2 fruit fly cellular contexts compared by ENCODE assay signal in the genomic region with DNA sequence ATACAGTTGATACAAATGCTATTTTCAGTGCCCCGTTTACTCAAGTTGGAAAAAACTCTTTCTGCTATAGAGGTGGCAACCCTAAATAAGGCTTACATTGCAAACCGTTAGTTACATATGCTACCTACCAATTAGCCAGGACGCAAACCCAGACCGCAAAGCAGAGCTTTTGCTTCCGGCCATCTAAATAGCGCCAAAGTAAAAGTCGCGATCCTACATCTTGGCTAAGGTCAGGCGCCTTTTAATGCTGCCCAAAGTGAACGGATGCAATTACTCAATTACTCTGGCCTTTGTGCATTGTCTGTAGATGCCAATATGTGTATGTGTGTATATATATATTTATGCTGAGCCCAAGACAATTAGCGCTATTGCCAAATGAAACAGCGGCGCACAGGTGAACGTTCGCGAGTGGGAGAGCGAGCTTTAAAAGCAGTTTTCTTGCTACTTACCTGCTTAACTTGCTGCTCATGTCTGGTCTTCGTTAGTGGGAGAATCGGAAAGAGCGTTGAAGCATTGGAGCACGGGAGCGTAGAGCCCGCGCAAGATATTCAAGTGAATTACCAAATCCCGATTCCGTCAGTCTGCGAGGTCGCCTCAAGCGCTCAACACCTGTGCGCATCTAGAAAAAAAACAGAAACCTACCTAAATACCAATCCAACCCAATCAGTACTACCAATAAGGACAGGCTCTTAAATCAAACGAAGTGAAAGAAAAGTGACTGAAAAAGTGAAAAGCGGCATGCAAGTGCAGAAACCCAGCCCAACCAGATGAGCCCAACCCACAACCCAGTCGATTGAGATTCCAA.
TF ChIP-seq lines count a peak whose summit lies in the region.

A gene (plus strand): TSS at position 574 of the 805 bp plus-strand sequence.

TF ChIP-seq in whole organism, embryonic, 481 proteins besides CTCF, POLR2A, EP300 and RAD21 (continued from another document):
- TF ChIP-seq nom (GFP tag; optimal IDR thresholded peaks at IDR 0.05; lab: Kevin White, UChicago) (peak; percentile 46), hkb (optimal IDR thresholded peaks at IDR 0.05; lab: Kevin White, UChicago) (peak; percentile 28), hkb (GFP tag; IDR thresholded peaks at IDR 0.05; lab: Robert Waterston, UW) (no peak), stwl (tag; optimal IDR thresholded peaks at IDR 0.05; lab: Kevin White, UChicago) (peak; percentile 47), CG13424 (tag; optimal IDR thresholded peaks at IDR 0.05; lab: Kevin White, UChicago) (peak; percentile 3), BtbVII (GFP tag; optimal IDR thresholded peaks at IDR 0.05; lab: Kevin White, UChicago) (peak; percentile 53), B-H2 (GFP tag; optimal IDR thresholded peaks at IDR 0.05; lab: Kevin White, UChicago) (peak; percentile 17), CG4820 (GFP tag; optimal IDR thresholded peaks at IDR 0.05; lab: Kevin White, UChicago) (no peak), CG32532 (GFP tag; IDR thresholded peaks at IDR 0.05; lab: Robert Waterston, UW) (no peak; the same call in 1 of the 2 replicates), CG3995 (GFP tag; optimal IDR thresholded peaks at IDR 0.05; lab: Kevin White, UChicago) (peak; percentile 61), E2f2 (GFP tag; IDR thresholded peaks at IDR 0.05; lab: Robert Waterston, UW) (peak; percentile 44), Fer1 (GFP tag; optimal IDR thresholded peaks at IDR 0.05; lab: Kevin White, UChicago) (peak; percentile 29), chinmo (GFP tag; IDR thresholded peaks at IDR 0.05; lab: Robert Waterston, UW; ENCODE audit: partially characterized antibody) (0 out of 4 replicates have a peak, but pooled peaks have one; percentile 51), CG6689 (GFP tag; IDR thresholded peaks at IDR 0.05; lab: Robert Waterston, UW) (peak; percentile 13; the same call in 1 of the 2 replicates), Ets97D (GFP tag; optimal IDR thresholded peaks at IDR 0.05; lab: Kevin White, UChicago) (peak; percentile 59), sens (GFP tag; lab: Kevin White, UChicago) (peak; percentile 20), Pdp1 (GFP tag; optimal IDR thresholded peaks at IDR 0.05; lab: Kevin White, UChicago) (peak in 1 of 2 experiments; percentile 56), Med (GFP tag; lab: Kevin White, UChicago) (peak; percentile 76), gfzf (GFP tag; optimal IDR thresholded peaks at IDR 0.05; lab: Kevin White, UChicago) (peak; percentile 55), sug (tag; optimal IDR thresholded peaks at IDR 0.05; lab: Kevin White, UChicago) (peak; percentile 6), pita (GFP tag; optimal IDR thresholded peaks at IDR 0.05; lab: Kevin White, UChicago) (peak; percentile 40), CG15073 (GFP tag; optimal IDR thresholded peaks at IDR 0.05; lab: Kevin White, UChicago) (no peak), CG8281 (tag; optimal IDR thresholded peaks at IDR 0.05; lab: Kevin White, UChicago) (no peak), CG12769 (tag; optimal IDR thresholded peaks at IDR 0.05; lab: Kevin White, UChicago) (peak; percentile 62), sob (GFP tag; IDR thresholded peaks at IDR 0.05; lab: Robert Waterston, UW) (0 out of 2 replicates have a peak, but pooled peaks have one; percentile 43), D19B (GFP tag; optimal IDR thresholded peaks at IDR 0.05; lab: Kevin White, UChicago) (peak; percentile 10), Trl (optimal IDR thresholded peaks at IDR 0.05; lab: Kevin White, UChicago) (peak; percentile 56 to 81), Trl (GFP tag; optimal IDR thresholded peaks at IDR 0.05; lab: Kevin White, UChicago) (no peak), CG8290 (GFP tag; optimal IDR thresholded peaks at IDR 0.05; lab: Kevin White, UChicago) (peak; percentile 10), CG8290 (tag; optimal IDR thresholded peaks at IDR 0.05; lab: Kevin White, UChicago) (peak in 1 of 2 experiments; percentile 76), Side (GFP tag; optimal IDR thresholded peaks at IDR 0.05; lab: Kevin White, UChicago) (no peak), CG17912 (GFP tag; optimal IDR thresholded peaks at IDR 0.05; lab: Kevin White, UChicago) (no peak), CG10543 (GFP tag; optimal IDR thresholded peaks at IDR 0.05; lab: Kevin White, UChicago) (peak; percentile 48), CG34376 (GFP tag; optimal IDR thresholded peaks at IDR 0.05; lab: Kevin White, UChicago) (peak; percentile 37), ftz-f1 (GFP tag; optimal IDR thresholded peaks at IDR 0.05; lab: Kevin White, UChicago) (peak; percentile 58), hb (GFP tag; IDR thresholded peaks at IDR 0.05; lab: Robert Waterston, UW; ENCODE audit: partially characterized antibody) (no peak), ssp (GFP tag; IDR thresholded peaks at IDR 0.05; lab: Robert Waterston, UW) (no peak), CrebB (tag; optimal IDR thresholded peaks at IDR 0.05; lab: Kevin White, UChicago) (no peak), h (optimal IDR thresholded peaks at IDR 0.05; lab: Kevin White, UChicago) (no peak), Bgb (GFP tag; IDR thresholded peaks at IDR 0.05; lab: Robert Waterston, UW; ENCODE audit: partially characterized antibody) (peak; percentile 27; the same call in 1 of the 2 replicates), CG14014 (GFP tag; IDR thresholded peaks at IDR 0.05; lab: Robert Waterston, UW) (0 out of 2 replicates have a peak, but pooled peaks have one; percentile 25), Ets65A (GFP tag; lab: Kevin White, UChicago) (peak; percentile 82), rib (GFP tag; IDR thresholded peaks at IDR 0.05; lab: Robert Waterston, UW) (0 out of 2 replicates have a peak, but pooled peaks have one; percentile 29), Deaf1 (tag; optimal IDR thresholded peaks at IDR 0.05; lab: Kevin White, UChicago) (peak; percentile 1), CG15514 (GFP tag; optimal IDR thresholded peaks at IDR 0.05; lab: Kevin White, UChicago) (peak; percentile 14), BEAF-32 (GFP tag; optimal IDR thresholded peaks at IDR 0.05; lab: Kevin White, UChicago) (peak; percentile 4), C15 (GFP tag; IDR thresholded peaks at IDR 0.05; lab: Robert Waterston, UW) (0 out of 3 replicates have a peak, but pooled peaks have one; percentile 30), CG3163 (GFP tag; optimal IDR thresholded peaks at IDR 0.05; lab: Kevin White, UChicago) (peak; percentile 30), CG31365 (tag; optimal IDR thresholded peaks at IDR 0.05; lab: Kevin White, UChicago) (peak; percentile 72), Taf1 (GFP tag; IDR thresholded peaks at IDR 0.05; lab: Robert Waterston, UW) (peak; percentile 33; the same call in 1 of the 2 replicates), CG1529 (GFP tag; optimal IDR thresholded peaks at IDR 0.05; lab: Kevin White, UChicago) (no peak), lab (GFP tag; optimal IDR thresholded peaks at IDR 0.05; lab: Kevin White, UChicago) (peak; percentile 28), Myb (GFP tag; optimal IDR thresholded peaks at IDR 0.05; lab: Kevin White, UChicago) (peak; percentile 61)

TF ChIP-seq in whole organism, prepupa, 60 proteins besides CTCF, POLR2A, EP300 and RAD21 (continued from another document):
- TF ChIP-seq CG1621 (tag; optimal IDR thresholded peaks at IDR 0.05; lab: Kevin White, UChicago): peak; percentile 17
- no peak for TF ChIP-seq fd59A (GFP tag; optimal IDR thresholded peaks at IDR 0.05; lab: Kevin White, UChicago)
- TF ChIP-seq Eip78C (GFP tag; lab: Kevin White, UChicago): peak; percentile 69
- TF ChIP-seq Sox102F (GFP tag; optimal IDR thresholded peaks at IDR 0.05; lab: Kevin White, UChicago): no peak
- no peak for TF ChIP-seq Smox (GFP tag; optimal IDR thresholded peaks at IDR 0.05; lab: Kevin White, UChicago)
- no peak for TF ChIP-seq Ets96B (tag; optimal IDR thresholded peaks at IDR 0.05; lab: Kevin White, UChicago)
- TF ChIP-seq eg (GFP tag; IDR thresholded peaks at IDR 0.05; lab: Robert Waterston, UW): no peak
- no peak for TF ChIP-seq achi (GFP tag; optimal IDR thresholded peaks at IDR 0.05; lab: Kevin White, UChicago)
TF ChIP-seq in whole organism, prepupa: peak in this region for 9.
